Worm (Caenorhabditis elegans) whole organism, midembryonic: ENCODE measurements around the gene F14D7.12.
"Not testable (repeated sequence)": the region's sequence is repeated elsewhere in the genome, so short reads cannot be mapped to it uniquely, and the experiment has no call there.

Experiments used
- T22C8.4 ChIP-seq: fragments of 200-800 bp; sonication (Bioruptor generic); IDR thresholded peaks from 2 replicates; pipeline ENCODE4 v1.3.6; 2022; ENCODE audit warnings: missing genetic modification characterization, missing compliant biosample characterization
- cog-1 ChIP-seq: sonication (generic microtip); optimal IDR thresholded peaks from 2 replicates; lab custom pipeline; 2016; ENCODE audit warnings: missing genetic modification characterization, missing compliant biosample characterization
- flt-1 ChIP-seq: fragments of 200-800 bp; sonication (Bioruptor generic); IDR thresholded peaks from 2 replicates; pipeline ENCODE4 v1.3.6; 2022; ENCODE audit warnings: missing genetic modification characterization, missing compliant biosample characterization
- klf-2 ChIP-seq: fragments of 200-800 bp; sonication (Bioruptor generic); conservative IDR thresholded peaks from 2 replicates; pipeline ENCODE4 v1.3.6; 2022; ENCODE audit warnings: missing genetic modification reagents, missing genetic modification characterization, missing compliant biosample characterization
- med-1 ChIP-seq: sonication (generic microtip); optimal IDR thresholded peaks from 2 replicates; lab custom pipeline; 2017; ENCODE audit warnings: missing genetic modification characterization, mild to moderate bottlenecking, missing compliant biosample characterization, antibody characterized with exemption, missing genetic modification reagents; ENCODE audit not compliant: insufficient read depth
- ref-1 ChIP-seq: fragments of 200-800 bp; sonication (Bioruptor generic); conservative IDR thresholded peaks from 2 replicates; pipeline ENCODE4 v1.3.6; 2022; ENCODE audit warnings: missing genetic modification reagents, missing genetic modification characterization, missing compliant biosample characterization
- tab-1 ChIP-seq: fragments of 200-800 bp; sonication (Bioruptor generic); IDR thresholded peaks from 2 replicates; pipeline ENCODE4 v1.3.6; 2022; ENCODE audit warnings: missing genetic modification characterization, missing compliant biosample characterization
- ztf-23 ChIP-seq: fragments of 200-800 bp; sonication (Bioruptor generic); IDR thresholded peaks from 2 replicates; pipeline ENCODE4 v1.3.6; 2022; ENCODE audit warnings: missing genetic modification reagents, missing genetic modification characterization, missing compliant biosample characterization
- ztf-29 ChIP-seq: fragments of 200-800 bp; sonication (Bioruptor generic); IDR thresholded peaks from 2 replicates; pipeline ENCODE4 v1.3.6; 2022; ENCODE audit warnings: missing genetic modification reagents, missing genetic modification characterization, missing compliant biosample characterization

Gene F14D7.12

DNA sequence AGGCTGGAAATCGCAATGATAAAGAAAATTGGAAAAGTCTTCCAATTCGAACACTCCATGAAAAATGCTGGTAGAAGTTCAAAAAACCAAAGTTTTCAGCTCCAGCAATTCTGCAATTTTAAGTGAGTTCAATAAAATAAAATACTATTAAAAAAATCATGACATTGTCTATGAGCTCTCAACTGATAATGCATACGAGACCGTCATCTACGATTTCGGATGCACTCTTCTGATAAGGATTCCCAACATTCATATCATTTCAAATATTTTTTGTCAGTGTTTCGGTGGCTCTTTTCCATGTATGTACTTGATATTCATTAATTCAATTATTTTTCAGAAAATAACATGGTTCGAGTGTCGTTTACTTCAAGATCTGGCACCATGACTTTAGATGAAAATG lies 1.3 kb downstream of the F14D7.12 start, which contains the start of gene F14D7.6:
F14D7.6 (plus strand) TSS at position 338 of the 400 bp plus-strand sequence.
- TF ChIP-seq tab-1 (GFP tag; lab: Robert Waterston, UW) (no peak), klf-2 (GFP tag; lab: Robert Waterston, UW) (no peak), T22C8.4 (no peak), med-1 (GFP tag; lab: Kevin White, UChicago) (no peak), ztf-29 (no peak), ref-1 (GFP tag; lab: Robert Waterston, UW) (no peak), ztf-23 (GFP tag; lab: Robert Waterston, UW) (no peak), flt-1 (GFP tag; lab: Robert Waterston, UW) (no peak), cog-1 (no peak)

DNA sequence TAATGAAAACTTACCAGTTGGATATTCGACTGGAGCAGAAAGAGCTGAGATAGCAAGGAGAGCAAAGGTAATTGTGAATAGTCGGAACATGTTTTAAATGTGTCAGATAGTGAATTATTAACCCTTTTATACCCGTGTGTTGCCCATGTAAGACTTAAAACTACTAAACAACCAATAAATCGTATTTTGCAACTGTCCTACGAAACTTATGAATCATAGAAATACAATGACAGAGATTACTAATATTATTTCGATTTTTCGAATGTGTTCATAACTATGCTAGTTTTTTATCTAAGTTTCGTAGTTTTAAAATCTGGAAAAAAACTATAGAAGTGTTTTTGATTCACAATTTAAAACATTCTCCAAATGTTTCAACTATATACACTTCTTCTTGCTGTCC lies 7.0 kb downstream of the F14D7.12 start, which contains the start of gene spig-4:
spig-4 (minus strand) TSS at position 101 of the 400 bp plus-strand sequence.
- TF ChIP-seq ref-1 (GFP tag; lab: Robert Waterston, UW); ztf-23 (GFP tag; lab: Robert Waterston, UW); T22C8.4: not testable (repeated sequence)

DNA sequence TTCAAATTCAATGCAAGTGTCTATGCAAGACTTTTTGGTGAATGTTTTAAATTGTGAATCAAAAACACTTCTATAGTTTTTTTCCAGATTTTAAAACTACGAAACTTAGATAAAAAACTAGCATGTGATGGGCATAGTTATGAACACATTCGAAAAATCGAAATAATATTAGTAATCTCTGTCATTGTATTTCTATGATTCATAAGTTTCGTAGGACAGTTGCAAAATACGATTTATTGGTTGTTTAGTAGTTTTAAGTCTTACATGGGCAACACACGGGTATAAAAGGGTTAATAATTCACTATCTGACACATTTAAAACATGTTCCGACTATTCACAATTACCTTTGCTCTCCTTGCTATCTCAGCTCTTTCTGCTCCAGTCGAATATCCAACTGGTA lies 8.3 kb downstream of the F14D7.12 start, which contains the start of gene spig-5:
spig-5 (plus strand) TSS at position 301 of the 400 bp plus-strand sequence.
- TF ChIP-seq cog-1; ztf-29; med-1 (GFP tag; lab: Kevin White, UChicago): not testable (repeated sequence)

DNA sequence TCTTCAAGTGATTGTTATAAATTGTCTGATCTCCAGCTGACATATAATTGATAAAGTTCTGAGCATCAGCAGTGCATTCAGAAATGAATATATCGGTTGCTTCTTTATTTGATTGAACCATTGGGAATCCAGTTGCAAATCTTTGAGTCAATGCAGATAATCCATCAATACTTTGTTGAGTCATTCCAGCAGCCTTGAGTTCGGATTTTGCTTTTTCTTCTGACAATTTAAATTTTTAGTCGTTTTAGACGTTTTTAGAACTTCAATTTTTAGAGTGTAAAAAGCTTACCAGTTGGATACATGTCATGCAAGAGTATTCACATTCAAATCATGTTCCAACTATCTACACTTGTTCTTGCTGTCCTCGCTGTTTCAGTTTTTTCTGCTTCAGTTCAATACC lies 9.8 kb downstream of the F14D7.12 start, which contains the start of gene F14D7.14:
F14D7.14 (plus strand) TSS at position 301 of the 400 bp plus-strand sequence.
- TF ChIP-seq flt-1 (GFP tag; lab: Robert Waterston, UW); tab-1 (GFP tag; lab: Robert Waterston, UW); ztf-29: not testable (repeated sequence)

DNA sequence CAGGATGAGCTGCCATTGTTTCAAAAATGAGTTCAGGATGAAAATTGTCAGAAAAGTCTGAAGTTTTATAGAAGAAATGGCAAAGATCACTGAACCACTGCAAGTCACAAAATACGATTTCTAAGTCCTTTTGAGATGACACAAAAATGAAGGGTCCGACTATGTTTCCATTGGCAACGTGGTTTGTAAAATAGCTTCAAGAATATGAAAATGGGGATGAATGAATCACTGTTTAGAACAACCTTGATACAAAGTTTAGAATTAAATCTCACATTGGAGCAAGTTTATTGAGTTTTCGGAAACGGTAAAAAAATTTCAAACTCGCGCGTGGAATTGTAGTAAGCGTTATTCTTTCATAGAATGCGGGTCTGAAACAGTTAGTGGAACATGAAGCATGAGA lies 11.3 kb downstream of the F14D7.12 start, which contains the start of gene ddn-3:
ddn-3 (minus strand) TSS at position 101 of the 400 bp plus-strand sequence.
- TF ChIP-seq med-1 (GFP tag; lab: Kevin White, UChicago) (no peak), tab-1 (GFP tag; lab: Robert Waterston, UW) (no peak), T22C8.4 (no peak), ztf-29 (no peak), flt-1 (GFP tag; lab: Robert Waterston, UW) (no peak), ztf-23 (GFP tag; lab: Robert Waterston, UW) (no peak), klf-2 (GFP tag; lab: Robert Waterston, UW) (no peak), cog-1 (no peak), ref-1 (GFP tag; lab: Robert Waterston, UW) (no peak)

DNA sequence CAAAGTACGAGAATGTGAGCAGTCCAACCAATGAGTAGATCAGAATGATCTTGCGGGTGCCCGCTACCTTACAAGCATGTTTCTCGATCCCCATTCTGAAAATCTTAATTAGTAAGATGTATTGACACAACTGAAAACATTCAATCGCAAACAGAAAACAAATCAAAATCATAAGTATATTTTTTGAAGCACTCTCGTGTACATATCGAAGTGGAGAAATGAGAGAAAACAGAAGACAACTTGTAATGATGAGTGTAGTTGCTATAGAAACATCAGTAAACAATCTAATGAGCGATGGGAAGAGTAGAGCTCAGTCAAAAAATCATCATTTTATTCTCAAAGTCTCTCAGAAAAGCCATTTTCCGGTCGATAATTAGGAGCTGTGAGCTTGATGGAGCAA lies 12.9 kb downstream of the F14D7.12 start, which contains the start of gene F14D7.8:
F14D7.8 (minus strand) TSS at position 101 of the 400 bp plus-strand sequence.
- TF ChIP-seq T22C8.4 (no peak), ztf-23 (GFP tag; lab: Robert Waterston, UW) (no peak), med-1 (GFP tag; lab: Kevin White, UChicago) (no peak), ref-1 (GFP tag; lab: Robert Waterston, UW) (no peak), klf-2 (GFP tag; lab: Robert Waterston, UW) (no peak)

DNA sequence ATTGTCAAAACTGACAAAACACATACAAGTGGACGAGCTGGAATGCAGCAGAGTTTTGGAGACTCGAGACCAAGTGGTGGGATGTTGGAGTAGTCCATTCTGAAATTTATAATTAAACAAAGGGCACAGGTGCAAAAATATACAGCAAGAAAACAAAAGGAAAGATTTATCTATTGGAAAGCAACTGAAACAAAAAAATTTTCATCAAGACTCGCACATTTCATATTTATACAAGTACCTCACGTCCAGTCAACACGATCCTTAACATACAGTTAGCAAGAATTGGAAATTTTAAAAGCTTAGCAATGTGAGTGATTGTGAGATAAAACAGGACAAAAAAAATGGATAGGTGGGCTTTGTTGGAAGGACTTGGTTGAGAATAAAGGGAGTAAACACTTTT lies 14.4 kb downstream of the F14D7.12 start, which contains the start of gene F47B8.1:
F47B8.1 (minus strand) TSS at position 101 of the 400 bp plus-strand sequence.
- no peak for TF ChIP-seq med-1 (GFP tag; lab: Kevin White, UChicago)
- no peak for TF ChIP-seq T22C8.4
- no peak for TF ChIP-seq ref-1 (GFP tag; lab: Robert Waterston, UW)
- no peak for TF ChIP-seq ztf-23 (GFP tag; lab: Robert Waterston, UW)
- TF ChIP-seq cog-1: no peak
- TF ChIP-seq flt-1 (GFP tag; lab: Robert Waterston, UW): no peak
- TF ChIP-seq ztf-29: no peak
- no peak for TF ChIP-seq klf-2 (GFP tag; lab: Robert Waterston, UW)
- no peak for TF ChIP-seq tab-1 (GFP tag; lab: Robert Waterston, UW)

DNA sequence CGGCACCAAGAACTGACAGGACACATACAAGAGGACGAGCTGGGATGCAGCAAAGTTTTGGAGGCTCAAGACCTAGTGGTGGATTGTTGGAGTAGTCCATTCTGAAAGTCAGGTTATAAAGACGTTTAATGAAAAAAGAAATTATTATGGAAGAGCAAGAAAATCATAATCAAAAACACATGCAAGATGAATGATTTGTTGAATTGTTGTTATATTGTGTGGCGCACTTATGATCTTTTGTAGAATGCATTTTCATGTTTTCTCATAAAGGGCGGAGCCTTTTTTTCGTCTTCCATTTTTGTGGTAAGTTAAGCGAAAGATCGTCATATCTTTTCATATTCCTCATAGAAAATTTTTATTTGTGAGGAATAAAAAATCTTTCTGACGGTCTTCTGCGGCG lies 16.7 kb downstream of the F14D7.12 start, which contains the start of gene F47B8.2:
F47B8.2 (minus strand) TSS at position 101 of the 400 bp plus-strand sequence.
- TF ChIP-seq ztf-29 (no peak), flt-1 (GFP tag; lab: Robert Waterston, UW) (no peak), med-1 (GFP tag; lab: Kevin White, UChicago) (no peak), T22C8.4 (no peak), ref-1 (GFP tag; lab: Robert Waterston, UW) (no peak)

DNA sequence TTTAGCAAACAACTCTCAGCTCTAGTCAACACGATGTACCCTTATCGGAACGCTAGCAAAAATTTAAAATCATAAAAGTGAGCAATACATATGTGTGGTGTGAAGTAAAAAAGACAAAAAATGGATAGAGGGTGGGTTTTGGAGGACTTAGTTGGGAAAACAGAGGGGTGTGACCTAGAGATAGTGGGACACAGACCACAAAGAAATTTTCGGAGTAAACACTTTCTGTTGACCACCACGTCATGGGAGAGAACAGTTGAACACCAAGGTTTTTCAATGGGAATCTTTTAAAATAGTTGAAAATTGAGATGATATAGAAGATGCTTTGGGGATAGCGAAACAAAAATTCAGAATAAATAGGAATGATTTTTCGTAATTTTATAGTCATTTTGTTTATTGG lies 17.4 kb downstream of the F14D7.12 start:
- TF ChIP-seq ztf-23 (GFP tag; lab: Robert Waterston, UW) (no peak), flt-1 (GFP tag; lab: Robert Waterston, UW) (no peak), med-1 (GFP tag; lab: Kevin White, UChicago) (no peak), T22C8.4 (no peak), klf-2 (GFP tag; lab: Robert Waterston, UW) (no peak), tab-1 (GFP tag; lab: Robert Waterston, UW) (no peak), ztf-29 (no peak), cog-1 (no peak), ref-1 (GFP tag; lab: Robert Waterston, UW) (no peak)

DNA sequence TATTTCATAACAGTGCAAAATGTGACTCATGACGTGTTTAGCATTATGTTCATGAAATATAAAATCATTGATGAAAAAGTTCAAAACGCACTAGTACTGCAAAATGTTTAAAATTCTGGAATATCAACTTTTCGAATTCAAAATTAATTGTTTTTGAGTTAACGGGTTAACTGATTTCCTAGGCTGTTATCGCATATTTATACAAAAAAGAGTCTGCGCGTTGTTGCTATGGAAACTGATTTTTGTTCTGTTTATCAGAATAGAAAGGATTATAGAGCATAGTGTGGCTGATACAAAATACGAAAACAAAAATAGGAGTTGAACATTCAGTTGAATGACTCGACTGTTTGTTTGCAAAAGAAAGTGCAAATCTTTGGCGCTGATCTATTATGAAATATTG lies 17.8 kb downstream of the F14D7.12 start:
- TF ChIP-seq ref-1 (GFP tag; lab: Robert Waterston, UW): no peak
- TF ChIP-seq klf-2 (GFP tag; lab: Robert Waterston, UW): no peak
- TF ChIP-seq med-1 (GFP tag; lab: Kevin White, UChicago): no peak
- no peak for TF ChIP-seq T22C8.4
- TF ChIP-seq tab-1 (GFP tag; lab: Robert Waterston, UW): no peak
- no peak for TF ChIP-seq ztf-23 (GFP tag; lab: Robert Waterston, UW)
- TF ChIP-seq cog-1: no peak
- TF ChIP-seq flt-1 (GFP tag; lab: Robert Waterston, UW): no peak
- TF ChIP-seq ztf-29: no peak
